Worm (Caenorhabditis elegans) whole organism, mixed stage, embryonic: Measurements from ENCODE around the gene sra-3.
A peak's percentile ranks its signal among the peaks of the same experiment; 100 is the strongest.

ENCODE experiments used
- M03D4.4 ChIP-seq: sonication (generic microtip); optimal IDR thresholded peaks from 2 replicates; lab custom pipeline; 2017; ENCODE audit warnings: mild to moderate bottlenecking, missing genetic modification characterization, missing compliant biosample characterization
- bed-3 ChIP-seq: fragments of 200-800 bp; sonication (Bioruptor generic); optimal IDR thresholded peaks from 3 replicates; lab custom pipeline; 2018; ENCODE audit warnings: mild to moderate bottlenecking, missing genetic modification characterization, moderate library complexity, missing compliant biosample characterization
- blmp-1 ChIP-seq: fragments of 150-350 bp; optimal IDR thresholded peaks from 2 replicates; lab custom pipeline; 2014; ENCODE audit warnings: missing biosample characterization, missing genetic modification characterization
- ceh-39 ChIP-seq: fragments of 150-350 bp; optimal IDR thresholded peaks from 2 replicates; lab custom pipeline; 2014; ENCODE audit warnings: missing biosample characterization, missing genetic modification characterization
- ceh-43 ChIP-seq: fragments of 200-800 bp; sonication (Bioruptor generic); optimal IDR thresholded peaks from 2 replicates; lab custom pipeline; 2018; ENCODE audit warnings: mild to moderate bottlenecking, missing genetic modification characterization, moderate library complexity, missing compliant biosample characterization
- ceh-83 ChIP-seq: fragments of 200-800 bp; sonication (Bioruptor generic); optimal IDR thresholded peaks from 2 replicates; lab custom pipeline; 2018; ENCODE audit warnings: mild to moderate bottlenecking, missing genetic modification characterization, missing compliant biosample characterization
- ces-1 ChIP-seq: fragments of 150-350 bp; optimal IDR thresholded peaks from 2 replicates; lab custom pipeline; 2014; ENCODE audit warnings: missing biosample characterization, missing genetic modification reagents, missing genetic modification characterization
- cnd-1 ChIP-seq: fragments of 200-800 bp; sonication (Bioruptor generic); optimal IDR thresholded peaks from 2 replicates; lab custom pipeline; 2018; ENCODE audit warnings: mild to moderate bottlenecking, missing genetic modification characterization, missing compliant biosample characterization
- drap-1 ChIP-seq: fragments of 200-800 bp; sonication (Bioruptor generic); optimal IDR thresholded peaks from 3 replicates; lab custom pipeline; 2018; ENCODE audit warnings: mild to moderate bottlenecking, missing genetic modification characterization, missing compliant biosample characterization
- elt-1 ChIP-seq: sonication (generic microtip); optimal IDR thresholded peaks from 2 replicates; lab custom pipeline; 2017; ENCODE audit warnings: missing genetic modification characterization, mild to moderate bottlenecking, missing compliant biosample characterization, antibody characterized with exemption, moderate library complexity, borderline replicate concordance; ENCODE audit not compliant: insufficient read depth
- elt-3 ChIP-seq: fragments of 150-350 bp; optimal IDR thresholded peaks from 2 replicates; lab custom pipeline; 2014; ENCODE audit warnings: missing biosample characterization, missing genetic modification characterization
- flh-1 ChIP-seq: fragments of 200-800 bp; sonication (Bioruptor generic); optimal IDR thresholded peaks from 2 replicates; lab custom pipeline; 2018; ENCODE audit warnings: mild to moderate bottlenecking, missing genetic modification characterization, moderate library complexity, missing compliant biosample characterization
- ham-2 ChIP-seq: fragments of 200-800 bp; sonication (Bioruptor generic); optimal IDR thresholded peaks from 2 replicates; lab custom pipeline; 2018; ENCODE audit warnings: mild to moderate bottlenecking, missing genetic modification characterization, missing compliant biosample characterization
- hlh-1 ChIP-seq: fragments of 150-350 bp; optimal IDR thresholded peaks from 2 replicates; lab custom pipeline; 2014; ENCODE audit warnings: missing biosample characterization, missing genetic modification reagents, missing genetic modification characterization
- lin-13 ChIP-seq: fragments of 150-350 bp; optimal IDR thresholded peaks from 2 replicates; lab custom pipeline; 2014; ENCODE audit warnings: missing biosample characterization, missing genetic modification characterization
- lin-32 ChIP-seq: fragments of 200-800 bp; sonication (Bioruptor generic); optimal IDR thresholded peaks from 2 replicates; lab custom pipeline; 2018; ENCODE audit warnings: mild to moderate bottlenecking, missing genetic modification characterization, missing compliant biosample characterization
- mab-5 ChIP-seq: fragments of 150-350 bp; optimal IDR thresholded peaks from 2 replicates; lab custom pipeline; 2014; ENCODE audit warnings: missing biosample characterization, missing genetic modification characterization
- mep-1 ChIP-seq: fragments of 150-350 bp; optimal IDR thresholded peaks from 2 replicates; lab custom pipeline; 2017; ENCODE audit warnings: missing biosample characterization, missing genetic modification reagents, missing genetic modification characterization, inconsistent platforms
- mls-2 ChIP-seq: sonication (generic microtip); optimal IDR thresholded peaks from 2 replicates; lab custom pipeline; 2016; ENCODE audit warnings: mild to moderate bottlenecking, missing genetic modification characterization, moderate library complexity, missing compliant biosample characterization
- nhr-12 ChIP-seq: fragments of 150-350 bp; optimal IDR thresholded peaks from 2 replicates; lab custom pipeline; 2014; ENCODE audit warnings: missing biosample characterization, missing genetic modification characterization
- nhr-2 ChIP-seq: fragments of 150-350 bp; optimal IDR thresholded peaks from 2 replicates; lab custom pipeline; 2014; ENCODE audit warnings: missing biosample characterization, missing genetic modification characterization
- nhr-237 ChIP-seq: fragments of 150-350 bp; optimal IDR thresholded peaks from 2 replicates; lab custom pipeline; 2014; ENCODE audit warnings: missing biosample characterization, missing genetic modification characterization
- nhr-28 ChIP-seq: fragments of 150-350 bp; optimal IDR thresholded peaks from 2 replicates; lab custom pipeline; 2014; ENCODE audit warnings: missing biosample characterization, missing genetic modification characterization
- nhr-76 ChIP-seq: sonication (generic microtip); optimal IDR thresholded peaks from 2 replicates; lab custom pipeline; 2017; ENCODE audit warnings: missing biosample characterization, missing genetic modification characterization
- sem-2 ChIP-seq: fragments of 200-800 bp; sonication (Bioruptor generic); optimal IDR thresholded peaks from 2 replicates; lab custom pipeline; 2018; ENCODE audit warnings: mild to moderate bottlenecking, missing genetic modification characterization, missing compliant biosample characterization
- snpc-4 ChIP-seq: fragments of 150-350 bp; optimal IDR thresholded peaks from 2 replicates; lab custom pipeline; 2014; ENCODE audit warnings: missing biosample characterization, missing genetic modification characterization
- sptf-1 ChIP-seq: sonication (generic microtip); optimal IDR thresholded peaks from 2 replicates; lab custom pipeline; 2017; ENCODE audit warnings: mild to moderate bottlenecking, missing genetic modification characterization, moderate library complexity, missing compliant biosample characterization
- tbx-8 ChIP-seq: fragments of 200-800 bp; sonication (Bioruptor generic); optimal IDR thresholded peaks from 2 replicates; lab custom pipeline; 2018; ENCODE audit warnings: mild to moderate bottlenecking, missing genetic modification characterization, moderate library complexity, missing compliant biosample characterization
- unc-39 ChIP-seq: fragments of 150-350 bp; optimal IDR thresholded peaks from 2 replicates; lab custom pipeline; 2014; ENCODE audit warnings: missing biosample characterization, missing genetic modification characterization
- unc-62 ChIP-seq: fragments of 150-350 bp; optimal IDR thresholded peaks from 2 replicates; lab custom pipeline; 2014; ENCODE audit warnings: missing biosample characterization, missing genetic modification reagents, missing genetic modification characterization
- zip-8 ChIP-seq: fragments of 150-350 bp; optimal IDR thresholded peaks from 2 replicates; lab custom pipeline; 2014; ENCODE audit warnings: missing biosample characterization, missing genetic modification characterization
- ztf-11 ChIP-seq: fragments of 150-350 bp; optimal IDR thresholded peaks from 2 replicates; lab custom pipeline; 2014; ENCODE audit warnings: missing biosample characterization, missing genetic modification characterization

sra-3 gene

DNA sequence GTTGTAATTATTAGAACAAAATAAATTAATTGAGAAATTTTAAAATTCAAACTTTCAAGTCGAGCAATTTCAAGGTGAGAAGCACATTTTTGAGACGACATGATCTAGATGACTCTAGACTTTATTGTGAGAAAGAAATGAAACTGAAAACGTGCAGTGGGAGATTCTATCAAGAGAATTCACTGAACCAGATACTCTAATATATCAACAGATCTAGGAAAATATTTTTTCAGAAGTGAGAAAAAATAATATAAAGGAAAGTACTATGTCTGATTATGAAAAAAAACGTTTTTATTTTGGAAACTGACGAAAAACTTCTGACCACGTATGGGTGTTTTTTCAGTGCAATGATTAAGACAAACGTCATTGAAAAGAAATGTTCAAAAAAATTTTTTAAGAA is at the start of gene sra-3:
Gene sra-3, minus strand, starts transcription at position 101 of the 400 bp plus-strand sequence.
- TF ChIP-seq nhr-76 (tag; lab: Kevin White, UChicago) (no peak), M03D4.4 (tag; lab: Kevin White, UChicago) (no peak), lin-13 (tag; lab: Kevin White, UChicago) (no peak), cnd-1 (tag; lab: Kevin White, UChicago) (no peak), ceh-83 (GFP tag; lab: Kevin White, UChicago) (no peak), blmp-1 (no peak), ces-1 (GFP tag; lab: Kevin White, UChicago) (no peak), hlh-1 (tag; lab: Kevin White, UChicago) (no peak), ztf-11 (tag; lab: Kevin White, UChicago) (no peak), sem-2 (GFP tag; lab: Kevin White, UChicago) (no peak), drap-1 (GFP tag; lab: Kevin White, UChicago) (no peak), nhr-237 (tag; lab: Kevin White, UChicago) (no peak), flh-1 (GFP tag; lab: Kevin White, UChicago) (no peak), snpc-4 (tag; lab: Kevin White, UChicago) (no peak), tbx-8 (GFP tag; lab: Kevin White, UChicago) (no peak), nhr-12 (no peak), unc-62 (GFP tag; lab: Kevin White, UChicago) (no peak)

DNA sequence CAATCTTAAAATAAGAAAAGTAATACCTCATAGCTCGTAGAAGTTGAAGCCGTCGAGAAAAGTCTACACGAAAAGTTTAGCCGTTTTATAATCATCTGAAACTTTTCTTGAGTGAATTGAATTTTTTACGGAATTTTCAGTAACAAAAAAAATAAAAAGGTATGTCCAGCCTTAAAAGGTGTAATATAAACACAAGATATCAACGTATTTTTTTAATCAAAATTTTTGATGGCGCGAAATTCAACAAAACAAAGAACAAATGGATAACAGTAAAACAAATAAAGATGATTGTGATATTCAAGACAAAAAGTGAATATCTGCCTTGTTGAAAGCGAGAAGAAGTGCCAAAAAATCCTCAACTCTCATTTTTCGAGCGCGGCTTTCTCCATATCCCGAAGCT is 49.0 kb upstream of the sra-3 start, which contains the start of gene eral-1:
Gene eral-1, minus strand, starts transcription at position 101 of the 400 bp plus-strand sequence.
- TF ChIP-seq lin-32 (no peak), elt-1 (no peak), unc-39 (tag; lab: Kevin White, UChicago) (no peak), ztf-11 (tag; lab: Kevin White, UChicago) (no peak), sem-2 (GFP tag; lab: Kevin White, UChicago) (no peak), nhr-12 (no peak), snpc-4 (tag; lab: Kevin White, UChicago) (no peak), ceh-39 (tag; lab: Kevin White, UChicago) (no peak), flh-1 (GFP tag; lab: Kevin White, UChicago) (no peak), elt-3 (tag; lab: Kevin White, UChicago) (no peak), sptf-1 (tag; lab: Kevin White, UChicago) (no peak), hlh-1 (tag; lab: Kevin White, UChicago) (no peak), ces-1 (GFP tag; lab: Kevin White, UChicago) (no peak), nhr-237 (tag; lab: Kevin White, UChicago) (no peak), nhr-2 (tag; lab: Kevin White, UChicago) (no peak), nhr-76 (tag; lab: Kevin White, UChicago) (no peak), zip-8 (tag; lab: Kevin White, UChicago) (no peak), ceh-43 (GFP tag; lab: Kevin White, UChicago) (no peak), mls-2 (tag; lab: Kevin White, UChicago) (no peak), mep-1 (tag; lab: Kevin White, UChicago) (no peak)
- TF ChIP-seq, all 35 proteins: peak for 0

DNA sequence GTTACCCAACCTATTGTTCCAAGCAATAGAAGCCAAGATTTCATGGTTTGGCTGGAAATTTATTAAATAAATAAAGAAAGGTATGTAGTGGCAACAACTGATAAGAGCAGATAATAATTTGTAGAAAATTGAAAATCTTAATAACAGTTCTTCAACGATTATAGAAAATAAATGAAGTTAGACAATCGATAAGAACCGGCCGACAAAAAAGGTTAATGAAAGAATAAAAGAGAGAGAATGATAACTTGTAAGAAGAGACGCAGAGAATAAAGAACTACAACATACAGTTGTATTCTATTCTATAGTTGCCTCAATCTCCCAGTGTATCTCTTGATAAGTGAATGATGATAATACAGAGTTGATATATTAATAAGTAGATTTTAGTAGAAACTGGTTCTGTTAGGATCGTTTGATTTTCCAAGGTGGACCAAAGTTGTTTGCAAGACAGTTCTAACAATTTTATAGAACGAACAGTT is 46.1 kb upstream of the sra-3 start, which contains the start of gene ugt-58:
Gene ugt-58, minus strand, starts transcription at position 51 of the 476 bp plus-strand sequence.
- TF ChIP-seq bed-3 (GFP tag; lab: Kevin White, UChicago) (no peak), M03D4.4 (tag; lab: Kevin White, UChicago) (no peak), mls-2 (tag; lab: Kevin White, UChicago) (no peak), nhr-28 (peak; percentile 52), tbx-8 (GFP tag; lab: Kevin White, UChicago) (no peak), ham-2 (GFP tag; lab: Kevin White, UChicago) (no peak), ceh-83 (GFP tag; lab: Kevin White, UChicago) (no peak)

DNA sequence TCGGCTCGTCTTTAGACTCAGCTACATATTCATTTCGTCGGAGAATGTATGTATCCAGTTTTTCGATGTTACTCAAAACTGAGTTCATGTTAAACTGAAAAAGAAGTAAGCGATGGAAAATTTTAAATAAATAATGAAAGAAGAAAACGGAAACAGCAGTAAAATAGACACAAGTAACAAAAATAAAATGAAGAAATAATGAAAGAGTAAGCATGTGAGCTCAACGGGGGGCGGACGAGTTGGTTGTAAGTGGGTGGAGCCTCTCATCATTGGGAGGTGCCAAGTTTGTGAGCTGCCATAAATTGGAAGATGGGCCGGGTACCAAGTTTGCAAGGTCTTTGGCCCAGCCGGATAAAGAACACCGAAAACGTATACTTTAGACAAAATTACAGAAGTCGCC is 42.8 kb upstream of the sra-3 start, which contains the start of gene wee-1.1:
Gene wee-1.1, minus strand, starts transcription at position 101 of the 400 bp plus-strand sequence.
- no peak for TF ChIP-seq nhr-237 (tag; lab: Kevin White, UChicago)
- no peak for TF ChIP-seq lin-32
- TF ChIP-seq nhr-12 = no peak
- TF ChIP-seq ceh-83 (GFP tag; lab: Kevin White, UChicago) = no peak
- no peak for TF ChIP-seq M03D4.4 (tag; lab: Kevin White, UChicago)
- TF ChIP-seq snpc-4 (tag; lab: Kevin White, UChicago) = no peak
- no peak for TF ChIP-seq mab-5 (tag; lab: Kevin White, UChicago)
